Worm (Caenorhabditis elegans) whole organism, L2 larva: ENCODE measurements around the gene tlk-1.

Experiments
- F13H6.1 ChIP-seq: sonication (generic microtip); optimal IDR thresholded peaks from 2 replicates; lab custom pipeline; 2016; ENCODE audit warnings: missing genetic modification characterization, missing compliant biosample characterization
- blmp-1 ChIP-seq: sonication (generic microtip); optimal IDR thresholded peaks from 2 replicates; lab custom pipeline; 2017; ENCODE audit warnings: missing genetic modification characterization, mild to moderate bottlenecking, missing compliant biosample characterization, antibody characterized with exemption, moderate library complexity; ENCODE audit not compliant: insufficient read depth
- lin-13 ChIP-seq: fragments of 150-350 bp; optimal IDR thresholded peaks from 2 replicates; lab custom pipeline; 2014; ENCODE audit warnings: missing biosample characterization, missing genetic modification reagents, missing genetic modification characterization
- lin-39 ChIP-seq: fragments of 150-350 bp; optimal IDR thresholded peaks from 2 replicates; lab custom pipeline; 2014; ENCODE audit warnings: missing biosample characterization, missing genetic modification reagents, missing genetic modification characterization
- nhr-11 ChIP-seq: fragments of 150-350 bp; optimal IDR thresholded peaks from 2 replicates; lab custom pipeline; 2014; ENCODE audit warnings: missing biosample characterization, missing genetic modification characterization
- nhr-12 ChIP-seq: fragments of 150-350 bp; optimal IDR thresholded peaks from 2 replicates; lab custom pipeline; 2014; ENCODE audit warnings: missing biosample characterization, missing genetic modification characterization
- nhr-77 ChIP-seq: fragments of 150-350 bp; optimal IDR thresholded peaks from 2 replicates; lab custom pipeline; 2014; ENCODE audit warnings: missing biosample characterization, missing genetic modification characterization
- sma-9 ChIP-seq, 2 experiments: fragments of 150-350 bp in 1 of 2; sonication (generic microtip) in 1 of 2; optimal IDR thresholded peaks; 2 replicates each; lab custom pipeline; 2014 to 2016; ENCODE audit warnings: missing genetic modification characterization in 2 of 2, mild to moderate bottlenecking in 1 of 2, missing biosample characterization in 1 of 2, missing compliant biosample characterization in 1 of 2, missing genetic modification reagents in 1 of 2, moderate library complexity in 1 of 2
- unc-62 ChIP-seq: fragments of 150-350 bp; optimal IDR thresholded peaks from 2 replicates; lab custom pipeline; 2014; ENCODE audit warnings: missing biosample characterization, missing genetic modification reagents, missing genetic modification characterization
- zag-1 ChIP-seq: fragments of 150-350 bp; optimal IDR thresholded peaks from 2 replicates; lab custom pipeline; 2014; ENCODE audit warnings: missing biosample characterization, missing genetic modification characterization

DNA sequence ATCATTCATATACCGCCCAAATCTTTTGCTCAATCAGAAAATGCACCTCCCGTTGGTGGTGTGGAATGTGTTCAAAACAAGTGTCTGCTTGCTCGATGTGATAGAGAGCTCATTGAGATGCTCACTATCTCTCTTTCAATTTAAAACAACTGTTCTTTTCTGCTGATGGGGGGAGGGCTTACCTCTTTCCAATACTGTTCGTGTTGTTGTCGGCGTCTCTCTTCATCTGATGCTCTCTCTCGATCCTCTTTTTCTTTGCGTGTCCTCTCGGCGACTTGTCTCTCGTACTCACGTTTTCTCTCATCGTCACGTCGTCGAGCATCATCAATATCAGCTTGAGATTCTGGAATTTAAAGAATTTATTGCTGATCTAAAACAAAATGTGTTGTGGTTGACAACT lies 42.3 kb downstream of the tlk-1 start:
- TF ChIP-seq nhr-12 (tag; lab: Kevin White, UChicago) (no peak), lin-13 (GFP tag; lab: Kevin White, UChicago) (no peak), nhr-77 (tag; lab: Kevin White, UChicago) (no peak), unc-62 (GFP tag; lab: Kevin White, UChicago) (no peak), nhr-11 (tag; lab: Kevin White, UChicago) (no peak), lin-39 (no peak), zag-1 (tag; lab: Kevin White, UChicago) (no peak), F13H6.1 (tag; lab: Kevin White, UChicago) (peak; percentile 73), sma-9 (GFP tag; optimal IDR thresholded peaks at IDR 0.05; lab: Kevin White, UChicago) (peak; percentile 50), sma-9 (tag; optimal IDR thresholded peaks at IDR 0.05; lab: Kevin White, UChicago) (no peak), blmp-1 (tag; lab: Kevin White, UChicago) (no peak)
